Worm (Caenorhabditis elegans): ENCODE results near the gene H39E23.3.

- TF ChIP-seq nhr-77 (tag; optimal IDR thresholded peaks at IDR 0.05) (no peak), php-3 (GFP tag; IDR thresholded peaks at IDR 0.05) (no peak)
Observed at ce11 chrV:14126341-14126924, 18.8 kb downstream of the H39E23.3 start.
